Worm (Caenorhabditis elegans): ENCODE measurements around the gene rpt-6.

Gene rpt-6

DNA sequence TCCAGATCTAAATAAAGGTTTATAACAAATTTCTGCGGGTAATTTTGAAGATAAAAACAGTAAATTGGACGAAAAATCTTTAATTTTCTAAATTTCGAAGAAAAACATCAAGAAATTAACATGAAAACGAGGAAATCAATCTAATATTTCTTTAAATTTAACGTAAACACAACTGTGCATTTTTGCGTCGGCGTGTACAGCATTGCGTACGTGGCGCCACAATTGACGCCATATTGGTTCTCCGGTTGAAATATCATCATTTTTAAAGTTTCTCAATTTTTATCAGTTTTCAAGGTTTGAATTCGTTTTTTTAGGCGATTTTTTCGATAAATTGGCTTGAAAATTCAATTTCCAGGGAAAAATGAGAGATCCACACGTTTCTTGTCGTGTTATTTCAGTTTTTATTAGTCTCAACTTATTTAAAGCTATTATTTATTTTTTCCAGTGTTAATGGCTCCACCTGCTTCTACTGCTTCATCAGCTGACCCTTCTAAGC lies at the start of gene rpt-6:
TSS of gene rpt-6 (plus strand) at position 446 of the 496 bp plus-strand sequence.
- TF ChIP-seq sea-1 (GFP tag; conservative IDR thresholded peaks at IDR 0.05) (no peak), hmbx-1 (tag; optimal IDR thresholded peaks at IDR 0.05) (no peak), ceh-36 (tag; optimal IDR thresholded peaks at IDR 0.05) (no peak), tbx-37 (GFP tag; conservative IDR thresholded peaks at IDR 0.05) (no peak), aly-1 (tag; optimal IDR thresholded peaks at IDR 0.05) (no peak), tra-4 (tag; optimal IDR thresholded peaks at IDR 0.05) (no peak), flt-1 (GFP tag; IDR thresholded peaks at IDR 0.05) (no peak), pes-1 (GFP tag; IDR thresholded peaks at IDR 0.05) (no peak), B0310.2 (tag; optimal IDR thresholded peaks at IDR 0.05) (no peak), hnd-1 (tag; optimal IDR thresholded peaks at IDR 0.05) (no peak), hmg-4 (GFP tag; optimal IDR thresholded peaks at IDR 0.05) (no peak), F13C5.2 (tag; optimal IDR thresholded peaks at IDR 0.05) (no peak), ceh-13 (GFP tag; optimal IDR thresholded peaks at IDR 0.05) (no peak), tbx-11 (GFP tag; IDR thresholded peaks at IDR 0.05) (no peak), scrt-1 (GFP tag; IDR thresholded peaks at IDR 0.05) (no peak), ets-7 (tag; optimal IDR thresholded peaks at IDR 0.05) (no peak)

ce11 chrIII:12325284-12325683 lies 45.0 kb upstream of the rpt-6 start:
- TF ChIP-seq F13C5.2 (tag; optimal IDR thresholded peaks at IDR 0.05) = no peak
- TF ChIP-seq sea-1 (GFP tag; conservative IDR thresholded peaks at IDR 0.05) = no peak
- TF ChIP-seq hnd-1 (tag; optimal IDR thresholded peaks at IDR 0.05) = no peak
- no peak for TF ChIP-seq flt-1 (GFP tag; IDR thresholded peaks at IDR 0.05)
- no peak for TF ChIP-seq scrt-1 (GFP tag; IDR thresholded peaks at IDR 0.05)
- no peak for TF ChIP-seq ets-7 (tag; optimal IDR thresholded peaks at IDR 0.05)
- TF ChIP-seq B0310.2 (tag; optimal IDR thresholded peaks at IDR 0.05) = no peak
- TF ChIP-seq ceh-36 (tag; optimal IDR thresholded peaks at IDR 0.05) = no peak
- TF ChIP-seq ama-1 (optimal IDR thresholded peaks at IDR 0.05) = no peak
- no peak for TF ChIP-seq tbx-37 (GFP tag; conservative IDR thresholded peaks at IDR 0.05)
- no peak for TF ChIP-seq tbx-11 (GFP tag; IDR thresholded peaks at IDR 0.05)
- TF ChIP-seq pes-1 (GFP tag; IDR thresholded peaks at IDR 0.05) = no peak
- TF ChIP-seq hmg-4 (GFP tag; optimal IDR thresholded peaks at IDR 0.05) = no peak
- TF ChIP-seq aly-1 (tag; optimal IDR thresholded peaks at IDR 0.05) = no peak
- no peak for TF ChIP-seq ceh-13 (GFP tag; optimal IDR thresholded peaks at IDR 0.05)
- TF ChIP-seq hmbx-1 (tag; optimal IDR thresholded peaks at IDR 0.05) = no peak
- no peak for TF ChIP-seq tra-4 (tag; optimal IDR thresholded peaks at IDR 0.05)

DNA sequence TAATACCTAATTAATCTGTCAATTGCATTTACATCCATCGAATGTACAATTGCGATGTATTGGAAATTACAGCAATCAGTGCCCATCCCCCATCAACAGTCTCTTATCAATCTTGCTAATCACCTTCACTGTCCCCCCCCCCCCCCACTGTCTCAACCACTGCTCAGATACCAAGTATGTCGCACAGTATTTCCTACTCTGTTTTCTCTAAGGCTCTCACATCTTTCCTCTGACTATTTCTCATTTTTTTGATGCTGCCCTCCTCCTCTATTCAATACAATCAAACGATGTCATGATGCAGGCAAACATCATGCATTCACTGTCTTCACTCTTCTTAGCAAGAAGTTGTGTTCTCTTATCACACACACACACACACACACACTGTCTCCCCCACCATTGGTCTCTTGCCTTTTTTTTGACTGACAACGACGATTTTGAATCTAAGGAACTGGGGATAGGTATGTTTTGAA lies 42.7 kb upstream of the rpt-6 start, which contains the start of the genes zip-12 and Y75B8A.63:
TSS of gene zip-12 (plus strand) at position 387 of the 470 bp plus-strand sequence.
TSS of gene Y75B8A.63 (plus strand) at position 420 of the 470 bp plus-strand sequence.
- no peak for TF ChIP-seq sea-1 (GFP tag; conservative IDR thresholded peaks at IDR 0.05)
- TF ChIP-seq hnd-1 (tag; optimal IDR thresholded peaks at IDR 0.05) = no peak
- no peak for TF ChIP-seq pes-1 (GFP tag; IDR thresholded peaks at IDR 0.05)
- TF ChIP-seq hmg-4 (GFP tag; optimal IDR thresholded peaks at IDR 0.05) = no peak
- TF ChIP-seq scrt-1 (GFP tag; IDR thresholded peaks at IDR 0.05) = no peak
- no peak for TF ChIP-seq ama-1 (optimal IDR thresholded peaks at IDR 0.05)
- TF ChIP-seq tra-4 (tag; optimal IDR thresholded peaks at IDR 0.05) = no peak
- no peak for TF ChIP-seq ceh-36 (tag; optimal IDR thresholded peaks at IDR 0.05)
- no peak for TF ChIP-seq ets-7 (tag; optimal IDR thresholded peaks at IDR 0.05)
- no peak for TF ChIP-seq hmbx-1 (tag; optimal IDR thresholded peaks at IDR 0.05)
- no peak for TF ChIP-seq tbx-37 (GFP tag; conservative IDR thresholded peaks at IDR 0.05)
- no peak for TF ChIP-seq flt-1 (GFP tag; IDR thresholded peaks at IDR 0.05)
- no peak for TF ChIP-seq ceh-13 (GFP tag; optimal IDR thresholded peaks at IDR 0.05)
- no peak for TF ChIP-seq aly-1 (tag; optimal IDR thresholded peaks at IDR 0.05)
- TF ChIP-seq F13C5.2 (tag; optimal IDR thresholded peaks at IDR 0.05) = no peak
- TF ChIP-seq tbx-11 (GFP tag; IDR thresholded peaks at IDR 0.05) = no peak
- no peak for TF ChIP-seq B0310.2 (tag; optimal IDR thresholded peaks at IDR 0.05)

DNA sequence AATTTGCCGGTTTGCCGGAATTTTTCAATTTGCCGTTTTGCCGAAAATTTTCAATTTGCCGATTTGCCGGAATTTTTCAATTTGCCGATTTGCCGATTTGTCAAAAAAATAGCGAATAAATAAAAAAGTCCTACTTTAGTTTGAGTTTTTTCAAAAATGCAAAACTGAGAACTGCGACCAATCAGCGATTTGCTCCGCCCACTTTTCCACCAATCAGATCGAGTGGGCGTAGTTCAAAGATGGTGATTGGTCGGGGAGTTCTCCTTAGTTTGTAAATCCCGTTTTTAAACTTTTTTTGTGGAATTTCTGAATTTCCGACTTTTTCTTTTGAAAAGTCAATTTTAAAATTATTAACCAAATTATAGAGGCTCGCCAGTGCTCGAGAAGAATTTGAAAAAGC lies 39.0 kb upstream of the rpt-6 start:
- TF ChIP-seq flt-1 (GFP tag; IDR thresholded peaks at IDR 0.05) (no peak), ceh-13 (GFP tag; optimal IDR thresholded peaks at IDR 0.05) (no peak), sea-1 (GFP tag; conservative IDR thresholded peaks at IDR 0.05) (no peak), ceh-36 (tag; optimal IDR thresholded peaks at IDR 0.05) (no peak), hmg-4 (GFP tag; optimal IDR thresholded peaks at IDR 0.05) (no peak), aly-1 (tag; optimal IDR thresholded peaks at IDR 0.05) (no peak), hmbx-1 (tag; optimal IDR thresholded peaks at IDR 0.05) (no peak), F13C5.2 (tag; optimal IDR thresholded peaks at IDR 0.05) (no peak), scrt-1 (GFP tag; IDR thresholded peaks at IDR 0.05) (no peak), hnd-1 (tag; optimal IDR thresholded peaks at IDR 0.05) (no peak), pes-1 (GFP tag; IDR thresholded peaks at IDR 0.05) (no peak), ama-1 (optimal IDR thresholded peaks at IDR 0.05) (no peak), tbx-11 (GFP tag; IDR thresholded peaks at IDR 0.05) (no peak), tra-4 (tag; optimal IDR thresholded peaks at IDR 0.05) (no peak), B0310.2 (tag; optimal IDR thresholded peaks at IDR 0.05) (no peak), ets-7 (tag; optimal IDR thresholded peaks at IDR 0.05) (no peak), tbx-37 (GFP tag; conservative IDR thresholded peaks at IDR 0.05) (no peak)

ce11 chrIII:12333445-12333844 lies 36.8 kb upstream of the rpt-6 start, which contains the start of gene zip-1:
Gene zip-1 (plus strand): TSS chrIII:12333745.
- TF ChIP-seq flt-1 (GFP tag; IDR thresholded peaks at IDR 0.05) (no peak), hmg-4 (GFP tag; optimal IDR thresholded peaks at IDR 0.05) (no peak), hnd-1 (tag; optimal IDR thresholded peaks at IDR 0.05) (no peak), scrt-1 (GFP tag; IDR thresholded peaks at IDR 0.05) (no peak), ceh-36 (tag; optimal IDR thresholded peaks at IDR 0.05) (no peak), F13C5.2 (tag; optimal IDR thresholded peaks at IDR 0.05) (no peak), ama-1 (optimal IDR thresholded peaks at IDR 0.05) (no peak), ets-7 (tag; optimal IDR thresholded peaks at IDR 0.05) (no peak), B0310.2 (tag; optimal IDR thresholded peaks at IDR 0.05) (no peak), tra-4 (tag; optimal IDR thresholded peaks at IDR 0.05) (no peak), tbx-11 (GFP tag; IDR thresholded peaks at IDR 0.05) (no peak), hmbx-1 (tag; optimal IDR thresholded peaks at IDR 0.05) (no peak), aly-1 (tag; optimal IDR thresholded peaks at IDR 0.05) (no peak), ceh-13 (GFP tag; optimal IDR thresholded peaks at IDR 0.05) (no peak), pes-1 (GFP tag; IDR thresholded peaks at IDR 0.05) (no peak), tbx-37 (GFP tag; conservative IDR thresholded peaks at IDR 0.05) (no peak), sea-1 (GFP tag; conservative IDR thresholded peaks at IDR 0.05) (no peak)

DNA sequence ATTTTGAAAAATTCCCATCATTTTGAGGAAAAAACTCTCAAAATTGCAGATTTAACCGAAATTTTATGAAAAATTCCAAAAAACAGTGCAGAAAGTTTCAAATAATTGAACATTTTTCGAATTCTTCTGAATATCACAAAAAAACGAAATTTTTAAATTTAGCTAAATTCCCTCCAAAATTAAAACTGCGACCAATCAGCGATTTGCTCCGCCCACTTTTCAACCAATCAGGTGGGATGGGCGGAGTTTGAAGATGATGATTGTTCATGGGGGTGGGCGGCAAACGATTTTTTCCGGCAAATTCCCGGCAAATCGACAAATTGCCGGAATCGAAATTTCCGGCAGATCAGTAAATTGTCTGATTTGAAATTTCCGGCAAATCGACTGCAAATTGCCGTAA lies 36.0 kb upstream of the rpt-6 start:
- TF ChIP-seq hmg-4 (GFP tag; optimal IDR thresholded peaks at IDR 0.05) (no peak), ama-1 (optimal IDR thresholded peaks at IDR 0.05) (no peak), ets-7 (tag; optimal IDR thresholded peaks at IDR 0.05) (no peak), B0310.2 (tag; optimal IDR thresholded peaks at IDR 0.05) (no peak), ceh-36 (tag; optimal IDR thresholded peaks at IDR 0.05) (no peak), hnd-1 (tag; optimal IDR thresholded peaks at IDR 0.05) (no peak), flt-1 (GFP tag; IDR thresholded peaks at IDR 0.05) (no peak), scrt-1 (GFP tag; IDR thresholded peaks at IDR 0.05) (no peak), hmbx-1 (tag; optimal IDR thresholded peaks at IDR 0.05) (no peak), sea-1 (GFP tag; conservative IDR thresholded peaks at IDR 0.05) (no peak), pes-1 (GFP tag; IDR thresholded peaks at IDR 0.05) (no peak), aly-1 (tag; optimal IDR thresholded peaks at IDR 0.05) (no peak), tra-4 (tag; optimal IDR thresholded peaks at IDR 0.05) (no peak), tbx-37 (GFP tag; conservative IDR thresholded peaks at IDR 0.05) (no peak), F13C5.2 (tag; optimal IDR thresholded peaks at IDR 0.05) (no peak)

Measured in whole organism, early embryonic.